Fruit fly (Drosophila melanogaster) whole organism, prepupa: ENCODE results near the gene Sik2.

Source experiments
- Blimp-1 ChIP-seq: fragments of 200-800 bp; sonication (Bioruptor generic); optimal IDR thresholded peaks from 3 replicates; lab custom pipeline; 2017; ENCODE audit warnings: missing biosample characterization, missing genetic modification characterization, mild to moderate bottlenecking, moderate library complexity, missing genetic modification reagents
- CG11762 ChIP-seq: fragments of 200-800 bp; sonication (Bioruptor generic); optimal IDR thresholded peaks from 3 replicates; lab custom pipeline; 2016; ENCODE audit warnings: missing biosample characterization, missing genetic modification characterization; ENCODE audit not compliant: insufficient read depth
- CG11902 ChIP-seq: fragments of 200-800 bp; sonication (Bioruptor generic); optimal IDR thresholded peaks from 3 replicates; lab custom pipeline; 2016; ENCODE audit warnings: missing biosample characterization, missing genetic modification characterization
- CG15336 ChIP-seq: fragments of 200-800 bp; sonication (Bioruptor generic); IDR thresholded peaks from 2 replicates; pipeline ENCODE4 v1.3.6; 2022; ENCODE audit warnings: missing biosample characterization, missing genetic modification characterization
- CG1621 ChIP-seq: fragments of 200-800 bp; sonication (Bioruptor generic); optimal IDR thresholded peaks from 3 replicates; lab custom pipeline; 2018; ENCODE audit warnings: missing biosample characterization, mild to moderate bottlenecking, missing genetic modification characterization
- CG16779 ChIP-seq: fragments of 200-800 bp; sonication (Bioruptor generic); optimal IDR thresholded peaks from 3 replicates; lab custom pipeline; 2017; ENCODE audit warnings: missing biosample characterization, mild to moderate bottlenecking, missing genetic modification characterization
- CG3032 ChIP-seq: fragments of 200-800 bp; optimal IDR thresholded peaks from 2 replicates; lab custom pipeline; 2019; ENCODE audit warnings: missing biosample characterization, mild to moderate bottlenecking, missing genetic modification characterization, moderate library complexity
- CG32006 ChIP-seq: fragments of 200-800 bp; sonication (Bioruptor generic); optimal IDR thresholded peaks from 3 replicates; lab custom pipeline; 2017; ENCODE audit warnings: missing biosample characterization, mild to moderate bottlenecking, missing genetic modification characterization
- CG34406 ChIP-seq: fragments of 200-800 bp; sonication (Bioruptor generic); optimal IDR thresholded peaks from 3 replicates; lab custom pipeline; 2016; ENCODE audit warnings: missing biosample characterization, missing genetic modification characterization
- CG3919 ChIP-seq: fragments of 200-800 bp; sonication (Bioruptor generic); optimal IDR thresholded peaks from 3 replicates; lab custom pipeline; 2016; ENCODE audit warnings: missing biosample characterization, missing genetic modification characterization
- CG4318 ChIP-seq: fragments of 200-800 bp; sonication (Bioruptor generic); optimal IDR thresholded peaks from 3 replicates; lab custom pipeline; 2017; ENCODE audit warnings: missing biosample characterization, mild to moderate bottlenecking, missing genetic modification characterization
- CG6276 ChIP-seq: fragments of 200-800 bp; sonication (Bioruptor generic); optimal IDR thresholded peaks from 2 replicates; lab custom pipeline; 2017; ENCODE audit warnings: missing biosample characterization, mild to moderate bottlenecking, missing genetic modification characterization
- CG6808 ChIP-seq: fragments of 200-800 bp; sonication (Bioruptor generic); optimal IDR thresholded peaks from 3 replicates; lab custom pipeline; 2017; ENCODE audit warnings: missing biosample characterization, missing genetic modification characterization, mild to moderate bottlenecking, moderate library complexity, missing genetic modification reagents
- CG7368 ChIP-seq: fragments of 200-800 bp; sonication (Bioruptor generic); optimal IDR thresholded peaks from 3 replicates; lab custom pipeline; 2016; ENCODE audit warnings: missing biosample characterization, missing genetic modification characterization
- CG8119 ChIP-seq: fragments of 200-800 bp; sonication (Bioruptor generic); IDR thresholded peaks from 3 replicates; pipeline ENCODE4 v1.3.6; 2022; ENCODE audit warnings: missing biosample characterization, missing genetic modification characterization
- CG8319 ChIP-seq: fragments of 200-800 bp; sonication (Bioruptor generic); optimal IDR thresholded peaks from 3 replicates; lab custom pipeline; 2016; ENCODE audit warnings: missing biosample characterization, missing genetic modification characterization
- CG9139 ChIP-seq: fragments of 200-800 bp; sonication (Bioruptor generic); optimal IDR thresholded peaks from 3 replicates; lab custom pipeline; 2017; ENCODE audit warnings: missing biosample characterization, mild to moderate bottlenecking, missing genetic modification characterization
- Eip78C ChIP-seq: fragments of 200-800 bp; sonication (Bioruptor generic); peaks from one replicate; lab custom pipeline; 2016; ENCODE audit warnings: missing biosample characterization, missing genetic modification characterization
- Eip93F ChIP-seq: fragments of 200-800 bp; sonication (Bioruptor generic); optimal IDR thresholded peaks from 2 replicates; lab custom pipeline; 2016; ENCODE audit warnings: missing biosample characterization, mild to moderate bottlenecking, missing genetic modification characterization
- Ets96B ChIP-seq: fragments of 200-800 bp; optimal IDR thresholded peaks from 2 replicates; lab custom pipeline; 2019; ENCODE audit warnings: missing biosample characterization, mild to moderate bottlenecking, missing genetic modification characterization, moderate library complexity
- Gug ChIP-seq: fragments of 200-800 bp; sonication (Bioruptor generic); IDR thresholded peaks from 2 replicates; pipeline ENCODE4 v1.3.6; 2022; ENCODE audit warnings: missing biosample characterization, missing genetic modification characterization
- Hr39 ChIP-seq: fragments of 200-800 bp; sonication (Bioruptor generic); optimal IDR thresholded peaks from 2 replicates; lab custom pipeline; 2016; ENCODE audit warnings: missing biosample characterization, missing genetic modification characterization
- Hr4 ChIP-seq: fragments of 200-800 bp; sonication (Bioruptor generic); optimal IDR thresholded peaks from 3 replicates; lab custom pipeline; 2016; ENCODE audit warnings: missing biosample characterization, missing genetic modification characterization
- Lpt ChIP-seq: fragments of 200-800 bp; sonication (Bioruptor generic); optimal IDR thresholded peaks from 3 replicates; lab custom pipeline; 2016; ENCODE audit warnings: missing biosample characterization, missing genetic modification characterization
- OdsH ChIP-seq: fragments of 200-800 bp; sonication (Bioruptor generic); optimal IDR thresholded peaks from 3 replicates; lab custom pipeline; 2016; ENCODE audit warnings: missing biosample characterization, missing genetic modification characterization
- Sox102F ChIP-seq: fragments of 200-800 bp; sonication (Bioruptor generic); optimal IDR thresholded peaks from 2 replicates; lab custom pipeline; 2016; ENCODE audit warnings: missing biosample characterization, mild to moderate bottlenecking, missing genetic modification characterization
- Sox14 ChIP-seq: fragments of 200-800 bp; sonication (Bioruptor generic); optimal IDR thresholded peaks from 3 replicates; lab custom pipeline; 2016; ENCODE audit warnings: missing biosample characterization, missing genetic modification characterization
- Sox15 ChIP-seq: fragments of 200-800 bp; sonication (Bioruptor generic); optimal IDR thresholded peaks from 3 replicates; lab custom pipeline; 2016; ENCODE audit warnings: missing biosample characterization, missing genetic modification characterization
- achi ChIP-seq: fragments of 200-800 bp; sonication (Bioruptor generic); optimal IDR thresholded peaks from 3 replicates; lab custom pipeline; 2016; ENCODE audit warnings: missing biosample characterization, missing genetic modification characterization
- dac ChIP-seq: fragments of 200-800 bp; sonication (Bioruptor generic); optimal IDR thresholded peaks from 2 replicates; lab custom pipeline; 2017; ENCODE audit warnings: missing biosample characterization, mild to moderate bottlenecking, missing genetic modification characterization
- dsx ChIP-seq: fragments of 200-800 bp; optimal IDR thresholded peaks from 3 replicates; lab custom pipeline; 2019; ENCODE audit warnings: missing biosample characterization, mild to moderate bottlenecking, missing genetic modification characterization, moderate library complexity; ENCODE audit not compliant: poor library complexity, severe bottlenecking
- eg ChIP-seq: fragments of 200-800 bp; sonication (Bioruptor generic); IDR thresholded peaks from 3 replicates; pipeline ENCODE4 v1.3.6; 2022; ENCODE audit warnings: missing biosample characterization, missing genetic modification characterization
- esn ChIP-seq: fragments of 200-800 bp; sonication (Bioruptor generic); optimal IDR thresholded peaks from 2 replicates; lab custom pipeline; 2016; ENCODE audit warnings: missing biosample characterization, mild to moderate bottlenecking, missing genetic modification characterization, moderate library complexity
- fd59A ChIP-seq: fragments of 200-800 bp; sonication (Bioruptor generic); optimal IDR thresholded peaks from 2 replicates; lab custom pipeline; 2017; ENCODE audit warnings: missing biosample characterization, mild to moderate bottlenecking, missing genetic modification characterization, missing genetic modification reagents
- fd85E ChIP-seq: fragments of 200-800 bp; sonication (Bioruptor generic); optimal IDR thresholded peaks from 3 replicates; lab custom pipeline; 2016; ENCODE audit warnings: missing biosample characterization, missing genetic modification characterization
- fkh ChIP-seq: fragments of 200-800 bp; sonication (Bioruptor generic); optimal IDR thresholded peaks from 3 replicates; lab custom pipeline; 2017; ENCODE audit warnings: missing biosample characterization, mild to moderate bottlenecking, missing genetic modification characterization, moderate library complexity
- lz ChIP-seq: fragments of 200-800 bp; sonication (Bioruptor generic); optimal IDR thresholded peaks from 3 replicates; lab custom pipeline; 2016; ENCODE audit warnings: missing biosample characterization, missing genetic modification characterization
- net ChIP-seq: fragments of 200-800 bp; sonication (Bioruptor generic); optimal IDR thresholded peaks from 3 replicates; lab custom pipeline; 2016; ENCODE audit warnings: missing biosample characterization, missing genetic modification characterization
- salr ChIP-seq, 2 experiments: fragments of 200-800 bp; sonication (Bioruptor generic); optimal IDR thresholded peaks; 3 replicates each; lab custom pipeline; 2016 to 2018; ENCODE audit warnings: missing biosample characterization in 2 of 2, missing genetic modification characterization in 2 of 2, mild to moderate bottlenecking in 1 of 2
- ss ChIP-seq, 2 experiments: fragments of 200-800 bp; sonication (Bioruptor generic); optimal IDR thresholded peaks; 2 replicates in 1 of 2; 3 replicates in 1 of 2; lab custom pipeline; 2017 to 2018; ENCODE audit warnings: mild to moderate bottlenecking in 2 of 2, missing biosample characterization in 2 of 2, missing genetic modification characterization in 2 of 2, moderate library complexity in 1 of 2
- svp ChIP-seq: fragments of 200-800 bp; sonication (Bioruptor generic); peaks from one replicate; lab custom pipeline; 2016; ENCODE audit warnings: missing biosample characterization, missing genetic modification characterization
- topi ChIP-seq: fragments of 200-800 bp; sonication (Bioruptor generic); optimal IDR thresholded peaks from 3 replicates; lab custom pipeline; 2016; ENCODE audit warnings: missing biosample characterization, missing genetic modification characterization
- vri ChIP-seq: fragments of 200-800 bp; sonication (Bioruptor generic); optimal IDR thresholded peaks from 3 replicates; lab custom pipeline; 2016; ENCODE audit warnings: missing biosample characterization, mild to moderate bottlenecking, missing genetic modification characterization

Sik2 gene

DNA sequence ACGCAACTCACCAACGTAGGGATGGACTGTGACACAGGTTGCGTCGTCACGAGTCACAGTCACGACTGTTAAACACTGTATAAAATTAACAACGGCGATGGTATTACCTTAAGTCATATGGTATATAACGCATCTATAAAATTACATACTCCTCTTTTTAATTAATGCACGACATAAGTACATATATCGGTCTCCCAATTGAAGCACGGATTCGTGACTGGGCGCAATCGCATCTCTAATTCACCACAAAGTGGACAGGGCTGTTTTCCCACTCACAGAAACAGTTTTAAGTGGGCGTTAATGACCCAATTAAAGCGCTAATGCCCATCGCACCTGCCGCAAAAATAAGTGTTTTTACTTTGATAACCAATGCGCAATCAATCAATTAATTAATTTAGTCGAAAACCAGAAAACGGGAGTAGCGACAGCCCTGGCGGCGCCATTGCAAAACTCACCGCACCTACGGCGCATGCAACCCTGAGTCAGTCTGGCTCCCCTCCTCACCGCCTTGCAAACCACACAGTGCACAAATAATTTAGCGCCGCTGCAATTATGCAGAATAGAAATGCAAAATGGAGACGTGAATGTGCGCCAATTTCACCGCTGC, 20.3 kb downstream of the Sik2 start, which contains the start of gene CG4313 (continued):
- TF ChIP-seq dac: peak; percentile 3
- TF ChIP-seq salr (GFP tag; optimal IDR thresholded peaks at IDR 0.05; lab: Kevin White, UChicago): peak; percentile 5 to 40
- TF ChIP-seq CG16779 (tag; lab: Kevin White, UChicago): no peak
- peak; percentile 7 to 45 for TF ChIP-seq ss (GFP tag; optimal IDR thresholded peaks at IDR 0.05; lab: Kevin White, UChicago)
- 0 out of 2 replicates have a peak, but pooled peaks have one; percentile 26 for TF ChIP-seq Gug (GFP tag; lab: Robert Waterston, UW)
- TF ChIP-seq topi (GFP tag; lab: Kevin White, UChicago): peak; percentile 77
- TF ChIP-seq Sox15: peak; percentile 65
- peak; percentile 41 for TF ChIP-seq CG11902
- TF ChIP-seq CG7368 (GFP tag; lab: Kevin White, UChicago): peak; percentile 38
- TF ChIP-seq CG3919 (GFP tag; lab: Kevin White, UChicago): peak; percentile 63
- TF ChIP-seq Sox14: peak; percentile 82
- TF ChIP-seq CG1621 (tag; lab: Kevin White, UChicago): peak; percentile 42
- TF ChIP-seq fd59A (GFP tag; lab: Kevin White, UChicago): peak; percentile 43
- TF ChIP-seq CG3032 (tag; lab: Kevin White, UChicago): peak; percentile 69
- no peak for TF ChIP-seq fd85E (GFP tag; lab: Kevin White, UChicago)
- TF ChIP-seq Ets96B (tag; lab: Kevin White, UChicago): peak; percentile 43
- TF ChIP-seq CG6808: peak; percentile 64
- peak; percentile 64 for TF ChIP-seq CG34406 (GFP tag; lab: Kevin White, UChicago)
- peak; percentile 71 for TF ChIP-seq OdsH (GFP tag; lab: Kevin White, UChicago)
- TF ChIP-seq eg (GFP tag; lab: Robert Waterston, UW): no peak; the same call in 1 of the 3 replicates
- TF ChIP-seq Hr39 (GFP tag; lab: Kevin White, UChicago): peak; percentile 75
- TF ChIP-seq CG11762: peak; percentile 26
- peak; percentile 81 for TF ChIP-seq esn (GFP tag; lab: Kevin White, UChicago)

DNA sequence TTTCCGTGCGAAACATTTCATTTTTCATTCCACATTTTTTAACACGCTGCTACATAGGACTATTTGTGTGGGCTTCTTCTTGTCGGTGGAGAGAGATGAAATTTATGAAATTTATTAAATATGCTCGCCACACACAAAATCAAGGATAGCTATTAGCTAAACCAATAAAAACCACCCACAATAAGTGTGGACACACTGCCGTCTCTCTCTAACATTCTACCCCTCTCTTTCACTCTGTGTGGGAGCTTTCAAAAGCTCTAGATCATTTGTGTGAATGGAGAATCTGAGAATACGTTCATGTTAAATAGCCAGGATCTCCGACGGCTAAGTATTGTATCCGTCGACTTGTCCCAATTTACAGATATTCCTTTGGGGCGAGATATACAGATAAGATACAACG, 24.1 kb downstream of the Sik2 start:
- TF ChIP-seq Eip78C: no peak
- TF ChIP-seq CG4318 (GFP tag; lab: Kevin White, UChicago): no peak
- no peak for TF ChIP-seq salr (GFP tag; optimal IDR thresholded peaks at IDR 0.05; lab: Kevin White, UChicago)
- TF ChIP-seq CG3919 (GFP tag; lab: Kevin White, UChicago): no peak
- TF ChIP-seq achi (GFP tag; lab: Kevin White, UChicago): no peak
- TF ChIP-seq fd85E (GFP tag; lab: Kevin White, UChicago): no peak
- TF ChIP-seq CG15336 (GFP tag; lab: Robert Waterston, UW): no peak
- TF ChIP-seq CG11902: no peak
- no peak for TF ChIP-seq Sox15
- no peak for TF ChIP-seq fkh (GFP tag; lab: Kevin White, UChicago)

DNA sequence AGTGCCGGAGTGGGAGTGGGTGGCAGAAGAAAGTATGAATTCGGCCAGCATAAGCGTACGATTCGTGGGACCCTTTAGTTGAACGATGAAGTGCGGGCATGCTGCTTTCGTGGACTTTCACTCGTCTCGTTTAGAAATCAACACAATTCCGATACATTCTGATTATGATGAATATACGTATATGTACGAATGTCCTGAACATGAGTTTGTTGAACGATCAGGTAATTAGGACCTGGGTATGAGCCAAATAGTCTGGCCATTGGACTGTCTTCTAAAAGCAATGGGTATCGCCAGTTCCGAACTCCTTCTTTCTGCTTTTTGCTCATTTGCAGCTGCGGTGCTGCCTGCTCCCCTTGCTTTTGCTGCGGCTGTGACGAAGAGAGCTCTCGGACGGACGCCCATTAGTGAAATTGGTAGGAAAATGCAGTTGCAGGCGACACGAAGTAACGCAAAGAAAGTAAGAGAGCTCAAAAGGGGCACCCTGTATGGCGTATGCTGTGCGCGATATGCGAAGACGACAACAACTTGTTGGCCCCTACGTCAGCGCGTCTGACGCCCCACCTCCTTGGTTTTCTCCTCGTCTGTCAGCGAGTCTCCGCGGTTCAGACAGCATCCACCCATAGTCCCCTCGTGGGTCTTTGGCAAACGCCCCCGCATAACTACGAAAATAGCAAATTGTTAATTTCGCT, 24.8 kb downstream of the Sik2 start:
- peak; percentile 7 for TF ChIP-seq Blimp-1 (GFP tag; lab: Kevin White, UChicago)
- TF ChIP-seq CG6276: peak; percentile 42
- no peak for TF ChIP-seq fkh (GFP tag; lab: Kevin White, UChicago)
- peak; percentile 72 for TF ChIP-seq CG32006
- TF ChIP-seq CG16779 (tag; lab: Kevin White, UChicago): no peak
- TF ChIP-seq Eip93F (GFP tag; lab: Kevin White, UChicago): no peak
- TF ChIP-seq CG8319 (GFP tag; lab: Kevin White, UChicago): no peak
- TF ChIP-seq Sox102F (GFP tag; lab: Kevin White, UChicago): peak; percentile 18
- TF ChIP-seq dsx (GFP tag; lab: Kevin White, UChicago): no peak
- TF ChIP-seq net (GFP tag; lab: Kevin White, UChicago): no peak
- peak; percentile 8 for TF ChIP-seq achi (GFP tag; lab: Kevin White, UChicago)
- no peak for TF ChIP-seq ss (GFP tag; optimal IDR thresholded peaks at IDR 0.05; lab: Kevin White, UChicago)
- no peak for TF ChIP-seq Ets96B (tag; lab: Kevin White, UChicago)
- peak; percentile 59 for TF ChIP-seq Hr4 (GFP tag; lab: Kevin White, UChicago)
- TF ChIP-seq vri: no peak
- TF ChIP-seq CG9139 (GFP tag; lab: Kevin White, UChicago): no peak
- peak; percentile 24 for TF ChIP-seq Lpt
- TF ChIP-seq Gug (GFP tag; lab: Robert Waterston, UW): no peak
- TF ChIP-seq dac: no peak
- TF ChIP-seq lz (GFP tag; lab: Kevin White, UChicago): peak; percentile 54
- no peak for TF ChIP-seq Sox15
- peak; percentile 68 for TF ChIP-seq svp (GFP tag; lab: Kevin White, UChicago)
- TF ChIP-seq fd59A (GFP tag; lab: Kevin White, UChicago): no peak
- peak; percentile 34 for TF ChIP-seq OdsH (GFP tag; lab: Kevin White, UChicago)
- TF ChIP-seq CG8119 (GFP tag; lab: Robert Waterston, UW): peak; percentile 38; the same call in 1 of the 3 replicates
- TF ChIP-seq CG11762: no peak
- peak; percentile 28 for TF ChIP-seq Sox14
- TF ChIP-seq eg (GFP tag; lab: Robert Waterston, UW): no peak
